Fruit fly (Drosophila melanogaster) whole organism: Measurements from ENCODE around the gene Cul5.
A peak's percentile ranks its signal among the peaks of the same experiment; 100 is the strongest.

Experiments used
- CG8478 ChIP-seq: fragments of >200 bp; optimal IDR thresholded peaks from 2 replicates; lab custom pipeline; 2018; ENCODE audit warnings: inconsistent platforms
- Dll ChIP-seq: fragments of >200 bp; optimal IDR thresholded peaks from 2 replicates; lab custom pipeline; 2017
- EcR ChIP-seq, 2 experiments: fragments of >200 bp; optimal IDR thresholded peaks; 2 replicates each; lab custom pipeline; 2017; ENCODE audit warnings: missing biosample characterization in 2 of 2, missing genetic modification characterization in 2 of 2, missing genetic modification reagents in 2 of 2
- pan ChIP-seq: fragments of >200 bp; optimal IDR thresholded peaks from 2 replicates; lab custom pipeline; 2017
- psq ChIP-seq: fragments of >200 bp; optimal IDR thresholded peaks from 2 replicates; lab custom pipeline; 2017
- usp ChIP-seq: fragments of >200 bp; optimal IDR thresholded peaks from 2 replicates; lab custom pipeline; 2017; ENCODE audit warnings: missing biosample characterization, missing genetic modification characterization, mixed read lengths

DNA sequence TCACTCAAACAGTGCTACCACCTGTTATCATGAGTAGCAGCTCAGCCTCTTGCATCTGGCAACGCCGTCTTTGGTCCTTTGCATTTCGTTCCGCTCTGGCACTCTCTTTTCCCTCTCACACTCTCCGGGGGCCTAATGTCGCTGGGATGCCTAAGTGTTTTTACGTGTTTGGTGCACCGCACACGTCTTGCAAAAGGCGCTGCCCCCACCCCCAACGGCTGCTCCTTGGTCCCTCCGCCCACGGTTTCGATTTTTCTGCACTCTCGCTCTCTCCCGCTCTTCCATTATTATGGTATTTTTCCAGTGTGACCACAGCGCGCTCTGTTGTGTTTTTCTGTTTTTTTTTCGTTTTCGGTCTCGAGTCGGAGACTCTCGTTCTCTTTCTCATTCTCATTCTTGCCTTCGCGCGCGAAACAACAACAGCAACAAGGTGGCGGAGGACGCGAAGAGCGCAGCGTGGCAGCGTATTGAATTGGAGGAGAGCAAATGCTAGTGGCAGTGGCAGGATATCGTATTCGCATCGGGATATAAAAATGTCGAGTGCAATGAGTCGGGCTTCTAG, 25.2 kb upstream of the Cul5 start:
- TF ChIP-seq pan (lab: Kevin White, UChicago) (no peak), CG8478 (lab: Kevin White, UChicago) (no peak), EcR (GFP tag; optimal IDR thresholded peaks at IDR 0.05; lab: Kevin White, UChicago) (no peak), usp (GFP tag; lab: Kevin White, UChicago) (no peak), psq (lab: Kevin White, UChicago) (no peak), Dll (lab: Kevin White, UChicago) (peak; percentile 79)
